Fruit fly (Drosophila melanogaster): ENCODE results near the gene MFS18.

MFS18 gene

dm6 chr2L:4422154-4422553 lies 26.3 kb downstream of the MFS18 start:
- TF ChIP-seq Mio (GFP tag; optimal IDR thresholded peaks at IDR 0.05) (no peak), foxo (GFP tag; optimal IDR thresholded peaks at IDR 0.05) (peak in 1 of 2 experiments; percentile 7), rgr (GFP tag; optimal IDR thresholded peaks at IDR 0.05) (no peak), pan (optimal IDR thresholded peaks at IDR 0.05) (no peak), lola (GFP tag; optimal IDR thresholded peaks at IDR 0.05) (no peak), ey (GFP tag; optimal IDR thresholded peaks at IDR 0.05) (no peak), jim (GFP tag; optimal IDR thresholded peaks at IDR 0.05) (no peak)

DNA sequence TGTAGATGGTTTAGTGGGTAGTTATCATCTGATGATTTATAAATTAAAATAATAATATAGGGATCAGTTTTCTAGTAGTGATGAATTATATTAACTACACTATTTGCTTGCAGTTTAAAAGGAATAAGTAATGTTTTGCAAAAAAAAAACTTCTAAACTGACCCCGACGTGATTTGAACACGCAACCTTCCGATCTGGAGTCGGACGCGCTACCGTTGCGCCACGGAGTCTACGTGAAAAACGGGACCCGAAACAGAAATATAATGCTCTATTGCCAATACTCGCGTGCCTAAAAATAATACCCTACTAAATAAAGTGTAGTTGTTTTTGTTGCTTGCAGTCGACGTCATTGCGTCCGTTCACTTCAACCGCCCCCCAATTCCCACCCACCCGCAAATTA lies 29.6 kb downstream of the MFS18 start:
- TF ChIP-seq OdsH (GFP tag; optimal IDR thresholded peaks at IDR 0.05) (no peak), Hnf4 (GFP tag; optimal IDR thresholded peaks at IDR 0.05) (no peak), pan (optimal IDR thresholded peaks at IDR 0.05) (no peak), rgr (GFP tag; optimal IDR thresholded peaks at IDR 0.05) (no peak), Mio (GFP tag; optimal IDR thresholded peaks at IDR 0.05) (no peak), br (GFP tag; optimal IDR thresholded peaks at IDR 0.05) (no peak), foxo (GFP tag; optimal IDR thresholded peaks at IDR 0.05) (no peak), sv (GFP tag; optimal IDR thresholded peaks at IDR 0.05) (no peak), dsf (GFP tag; optimal IDR thresholded peaks at IDR 0.05; ENCODE audit: borderline replicate concordance) (no peak), dl (GFP tag; optimal IDR thresholded peaks at IDR 0.05; ENCODE audit: insufficient read depth in 1 of 2, partially characterized antibody in 2 of 2) (no peak), CrebA (GFP tag; optimal IDR thresholded peaks at IDR 0.05; ENCODE audit: borderline replicate concordance) (no peak), dmrt93B (GFP tag; optimal IDR thresholded peaks at IDR 0.05) (no peak), Hr83 (GFP tag; optimal IDR thresholded peaks at IDR 0.05; ENCODE audit: poor library complexity, severe bottlenecking) (no peak), Sp1 (GFP tag; optimal IDR thresholded peaks at IDR 0.05) (no peak), woc (GFP tag; optimal IDR thresholded peaks at IDR 0.05) (no peak), CG32264 (GFP tag; optimal IDR thresholded peaks at IDR 0.05) (no peak), brk (GFP tag; optimal IDR thresholded peaks at IDR 0.05) (no peak), Dif (GFP tag; optimal IDR thresholded peaks at IDR 0.05; ENCODE audit: partially characterized antibody) (no peak), tai (GFP tag; optimal IDR thresholded peaks at IDR 0.05) (no peak)

- no peak for TF ChIP-seq psq (GFP tag; optimal IDR thresholded peaks at IDR 0.05)
- TF ChIP-seq OdsH (GFP tag; optimal IDR thresholded peaks at IDR 0.05) = no peak
- no peak for TF ChIP-seq fru (GFP tag; optimal IDR thresholded peaks at IDR 0.05)
- TF ChIP-seq Dfd (GFP tag; optimal IDR thresholded peaks at IDR 0.05) = no peak
Measured at dm6 chr2L:4417982-4418381, 30.5 kb downstream of the MFS18 start.

dm6 chr2L:4416903-4417302 lies 31.5 kb downstream of the MFS18 start:
- TF ChIP-seq HLH106 (tag; optimal IDR thresholded peaks at IDR 0.05) (peak; percentile 50), ey (GFP tag; optimal IDR thresholded peaks at IDR 0.05) (peak; percentile 21), OdsH (GFP tag; optimal IDR thresholded peaks at IDR 0.05) (peak; percentile 8), dl (GFP tag; optimal IDR thresholded peaks at IDR 0.05; ENCODE audit: insufficient read depth in 1 of 2, partially characterized antibody in 2 of 2) (no peak), foxo (GFP tag; optimal IDR thresholded peaks at IDR 0.05) (peak in 1 of 2 experiments; percentile 32), Sp1 (GFP tag; optimal IDR thresholded peaks at IDR 0.05) (peak; percentile 47), fru (GFP tag; optimal IDR thresholded peaks at IDR 0.05) (peak; percentile 30), sage (GFP tag; optimal IDR thresholded peaks at IDR 0.05) (no peak), h (GFP tag; optimal IDR thresholded peaks at IDR 0.05) (peak; percentile 18)

DNA sequence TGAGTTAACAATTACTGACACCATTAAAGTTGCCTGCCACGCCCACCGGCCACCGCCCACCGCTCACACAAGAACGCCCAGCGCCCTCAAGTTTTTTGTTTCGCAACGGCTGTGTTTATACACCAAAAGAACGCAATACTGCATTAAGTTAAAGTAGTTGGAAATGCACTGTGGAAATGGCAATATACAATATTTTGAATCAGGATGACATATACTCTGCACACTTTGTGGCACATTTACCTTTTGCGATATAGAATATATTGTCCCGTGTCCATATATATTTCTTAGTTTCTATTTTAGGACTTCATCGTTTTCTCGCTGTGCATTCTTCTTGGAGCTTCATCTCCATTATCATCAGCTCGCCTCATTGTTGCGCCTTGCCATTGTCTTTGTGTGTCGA lies 32.3 kb downstream of the MFS18 start:
- TF ChIP-seq Dif (GFP tag; optimal IDR thresholded peaks at IDR 0.05; ENCODE audit: partially characterized antibody) (no peak), woc (GFP tag; optimal IDR thresholded peaks at IDR 0.05) (no peak), foxo (GFP tag; optimal IDR thresholded peaks at IDR 0.05) (peak in 1 of 2 experiments; percentile 1), HLH106 (tag; optimal IDR thresholded peaks at IDR 0.05) (no peak), sage (GFP tag; optimal IDR thresholded peaks at IDR 0.05) (no peak), br (GFP tag; optimal IDR thresholded peaks at IDR 0.05) (no peak), OdsH (GFP tag; optimal IDR thresholded peaks at IDR 0.05) (no peak), ey (GFP tag; optimal IDR thresholded peaks at IDR 0.05) (peak; percentile 13), Myc (optimal IDR thresholded peaks at IDR 0.05) (no peak), jim (GFP tag; optimal IDR thresholded peaks at IDR 0.05) (no peak), psq (GFP tag; optimal IDR thresholded peaks at IDR 0.05) (no peak), fru (GFP tag; optimal IDR thresholded peaks at IDR 0.05) (peak; percentile 1), brk (GFP tag; optimal IDR thresholded peaks at IDR 0.05) (no peak), GATAd (GFP tag; optimal IDR thresholded peaks at IDR 0.05) (no peak), Hr83 (GFP tag; optimal IDR thresholded peaks at IDR 0.05; ENCODE audit: poor library complexity, severe bottlenecking) (no peak), Sp1 (GFP tag; optimal IDR thresholded peaks at IDR 0.05) (no peak), lola (GFP tag; optimal IDR thresholded peaks at IDR 0.05) (no peak), dsf (GFP tag; optimal IDR thresholded peaks at IDR 0.05; ENCODE audit: borderline replicate concordance) (no peak), tai (GFP tag; optimal IDR thresholded peaks at IDR 0.05) (no peak)
